Worm (Caenorhabditis elegans): ENCODE measurements around the gene mip-2.

DNA sequence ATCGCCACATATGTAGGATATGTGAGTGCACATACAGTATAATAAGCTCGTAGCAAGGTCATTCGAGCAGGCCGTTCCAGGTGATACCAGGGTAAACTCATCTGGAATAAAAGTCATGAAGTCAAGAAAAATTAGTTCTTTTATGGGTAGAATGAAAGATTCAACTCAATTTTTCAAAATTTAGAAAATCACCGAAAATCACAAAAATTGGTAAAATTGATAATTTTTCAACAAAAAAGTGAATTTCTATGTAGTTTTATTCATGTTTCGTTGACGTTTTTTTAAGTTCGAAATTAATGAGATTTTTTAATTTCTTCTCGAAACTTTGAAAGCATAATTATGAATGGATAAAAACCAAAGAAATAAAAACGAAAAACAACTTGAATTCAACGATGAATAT is 50.0 kb downstream of the mip-2 start, which contains the start of gene F53F4.16:
- TF ChIP-seq alr-1 (tag; optimal IDR thresholded peaks at IDR 0.05; ENCODE audit: borderline replicate concordance) (no peak), mep-1 (tag; optimal IDR thresholded peaks at IDR 0.05) (no peak), elt-3 (tag; optimal IDR thresholded peaks at IDR 0.05) (no peak), ztf-4 (tag; optimal IDR thresholded peaks at IDR 0.05) (no peak), xbp-1 (tag; optimal IDR thresholded peaks at IDR 0.05) (no peak), ama-1 (optimal IDR thresholded peaks at IDR 0.05) (no peak), Y116A8C.19 (tag; optimal IDR thresholded peaks at IDR 0.05; ENCODE audit: borderline replicate concordance) (no peak), fkh-10 (GFP tag; optimal IDR thresholded peaks at IDR 0.05) (no peak), snpc-4 (tag; optimal IDR thresholded peaks at IDR 0.05) (no peak), zag-1 (tag; optimal IDR thresholded peaks at IDR 0.05) (no peak), grh-1 (GFP tag; IDR thresholded peaks at IDR 0.05) (no peak), blmp-1 (tag; optimal IDR thresholded peaks at IDR 0.05) (no peak)

All from whole organism, L1 larva.